Fruit fly (Drosophila melanogaster) whole organism, wandering third instar larva: ENCODE measurements around the gene TTLL3B.
A peak's percentile ranks its signal among the peaks of the same experiment; 100 is the strongest.

Experiments used
- Abd-B ChIP-seq: fragments of >200 bp; optimal IDR thresholded peaks from 2 replicates; lab custom pipeline; 2017; ENCODE audit warnings: missing biosample characterization, missing genetic modification characterization
- CG32264 ChIP-seq: fragments of 200-800 bp; sonication (Bioruptor generic); optimal IDR thresholded peaks from 2 replicates; lab custom pipeline; 2016; ENCODE audit warnings: missing biosample characterization, missing genetic modification characterization
- CG9705 ChIP-seq: fragments of 200-800 bp; sonication (Bioruptor generic); optimal IDR thresholded peaks from 2 replicates; lab custom pipeline; 2018; ENCODE audit warnings: missing biosample characterization, mild to moderate bottlenecking, missing genetic modification characterization
- CrebA ChIP-seq: fragments of 200-800 bp; sonication (Bioruptor generic); optimal IDR thresholded peaks from 2 replicates; lab custom pipeline; 2016; ENCODE audit warnings: missing biosample characterization, mild to moderate bottlenecking, missing genetic modification characterization, borderline replicate concordance
- Dfd ChIP-seq: fragments of >200 bp; optimal IDR thresholded peaks from 2 replicates; lab custom pipeline; 2017; ENCODE audit warnings: missing biosample characterization, missing genetic modification characterization
- HLH106 ChIP-seq: fragments of 200-800 bp; optimal IDR thresholded peaks from 3 replicates; lab custom pipeline; 2019; ENCODE audit warnings: missing biosample characterization, mild to moderate bottlenecking, missing genetic modification characterization, moderate library complexity
- Hnf4 ChIP-seq: fragments of 200-800 bp; sonication (Bioruptor generic); optimal IDR thresholded peaks from 2 replicates; lab custom pipeline; 2016; ENCODE audit warnings: missing biosample characterization, mild to moderate bottlenecking, missing genetic modification characterization
- Hr78 ChIP-seq: fragments of >200 bp; optimal IDR thresholded peaks from 2 replicates; lab custom pipeline; 2017; ENCODE audit warnings: missing biosample characterization, missing genetic modification characterization
- Hr83 ChIP-seq: fragments of 200-300 bp; sonication (Bioruptor generic); optimal IDR thresholded peaks from 2 replicates; lab custom pipeline; 2016; ENCODE audit warnings: missing biosample characterization, mild to moderate bottlenecking, missing genetic modification characterization, moderate library complexity; ENCODE audit not compliant: poor library complexity, severe bottlenecking
- Mio ChIP-seq: sonication (Bioruptor generic); optimal IDR thresholded peaks from 2 replicates; lab custom pipeline; 2016; ENCODE audit warnings: missing biosample characterization, missing genetic modification characterization
- Myc ChIP-seq: fragments of >200 bp; optimal IDR thresholded peaks from 2 replicates; lab custom pipeline; 2017
- N ChIP-seq: fragments of >200 bp; optimal IDR thresholded peaks from 2 replicates; lab custom pipeline; 2018; ENCODE audit warnings: missing biosample characterization, missing external identifiers, missing genetic modification characterization
- OdsH ChIP-seq: fragments of 200-800 bp; sonication (Bioruptor generic); optimal IDR thresholded peaks from 2 replicates; lab custom pipeline; 2016; ENCODE audit warnings: missing biosample characterization, mild to moderate bottlenecking, missing genetic modification characterization
- Sp1 ChIP-seq: fragments of 200-800 bp; sonication (Bioruptor generic); optimal IDR thresholded peaks from 3 replicates; lab custom pipeline; 2019; ENCODE audit warnings: missing biosample characterization, mild to moderate bottlenecking, missing genetic modification characterization, moderate library complexity
- Vsx2 ChIP-seq: fragments of 200-300, 225-300 bp; sonication (Bioruptor generic); optimal IDR thresholded peaks from 2 replicates; lab custom pipeline; 2018; ENCODE audit warnings: missing biosample characterization, missing genetic modification characterization; ENCODE audit not compliant: partially characterized antibody
- br ChIP-seq: fragments of 200-800 bp; sonication (Bioruptor generic); optimal IDR thresholded peaks from 2 replicates; lab custom pipeline; 2016; ENCODE audit warnings: missing biosample characterization, missing genetic modification characterization
- brk ChIP-seq: fragments of 200-800 bp; sonication (Bioruptor generic); optimal IDR thresholded peaks from 2 replicates; lab custom pipeline; 2016; ENCODE audit warnings: missing biosample characterization, mild to moderate bottlenecking, missing genetic modification characterization
- dl ChIP-seq, 2 experiments: fragments of 175-275, 200-275 bp in 1 of 2; fragments of 200-275 bp in 1 of 2; sonication (Bioruptor generic); optimal IDR thresholded peaks; lab custom pipeline; 2018; ENCODE audit warnings: mild to moderate bottlenecking in 2 of 2, missing biosample characterization in 2 of 2, missing genetic modification characterization in 2 of 2, moderate library complexity in 2 of 2; ENCODE audit not compliant: partially characterized antibody in 2 of 2, insufficient read depth in 1 of 2
- dmrt93B ChIP-seq: fragments of 200-800 bp; sonication (Bioruptor generic); optimal IDR thresholded peaks from 2 replicates; lab custom pipeline; 2018; ENCODE audit warnings: missing biosample characterization, mild to moderate bottlenecking, missing genetic modification characterization
- dsf ChIP-seq: sonication (Bioruptor generic); optimal IDR thresholded peaks from 2 replicates; lab custom pipeline; 2016; ENCODE audit warnings: missing biosample characterization, missing genetic modification characterization, borderline replicate concordance
- ey ChIP-seq: fragments of 200-800 bp; sonication (Bioruptor generic); optimal IDR thresholded peaks from 2 replicates; lab custom pipeline; 2016; ENCODE audit warnings: missing biosample characterization, missing genetic modification characterization
- foxo ChIP-seq, 2 experiments: fragments of 200-800 bp; sonication (Bioruptor generic); optimal IDR thresholded peaks; 2 replicates in 1 of 2; 3 replicates in 1 of 2; lab custom pipeline; 2016 to 2017; ENCODE audit warnings: missing biosample characterization in 2 of 2, missing genetic modification characterization in 2 of 2
- fru ChIP-seq: fragments of 200-800 bp; sonication (Bioruptor generic); optimal IDR thresholded peaks from 3 replicates; lab custom pipeline; 2016; ENCODE audit warnings: missing biosample characterization, mild to moderate bottlenecking, missing genetic modification characterization
- h ChIP-seq: fragments of 200-800 bp; sonication (Bioruptor generic); optimal IDR thresholded peaks from 3 replicates; lab custom pipeline; 2016; ENCODE audit warnings: missing biosample characterization, mild to moderate bottlenecking, missing genetic modification characterization
- jim ChIP-seq: fragments of 175-275, 200-325 bp; sonication (Bioruptor generic); optimal IDR thresholded peaks from 2 replicates; lab custom pipeline; 2016; ENCODE audit warnings: missing biosample characterization, mild to moderate bottlenecking, missing genetic modification characterization
- lola ChIP-seq: fragments of >200 bp; optimal IDR thresholded peaks from 2 replicates; lab custom pipeline; 2017; ENCODE audit warnings: missing biosample characterization, missing genetic modification characterization
- pan ChIP-seq: fragments of >200 bp; optimal IDR thresholded peaks from 2 replicates; lab custom pipeline; 2017
- psq ChIP-seq: fragments of 200-800 bp; sonication (Bioruptor generic); optimal IDR thresholded peaks from 3 replicates; lab custom pipeline; 2017; ENCODE audit warnings: missing biosample characterization, mild to moderate bottlenecking, missing genetic modification characterization, moderate library complexity
- rgr ChIP-seq: fragments of 200-800 bp; sonication (Bioruptor generic); optimal IDR thresholded peaks from 3 replicates; lab custom pipeline; 2016; ENCODE audit warnings: missing biosample characterization, mild to moderate bottlenecking, missing genetic modification characterization
- sage ChIP-seq: fragments of 200-800 bp; sonication (Bioruptor generic); optimal IDR thresholded peaks from 2 replicates; lab custom pipeline; 2016; ENCODE audit warnings: missing biosample characterization, mild to moderate bottlenecking, missing genetic modification characterization
- tai ChIP-seq: sonication (Bioruptor generic); optimal IDR thresholded peaks from 2 replicates; lab custom pipeline; 2016; ENCODE audit warnings: missing biosample characterization, missing genetic modification characterization
- usp ChIP-seq: fragments of >200 bp; optimal IDR thresholded peaks from 2 replicates; lab custom pipeline; 2017; ENCODE audit warnings: missing biosample characterization, missing genetic modification characterization
- woc ChIP-seq: sonication (Bioruptor generic); optimal IDR thresholded peaks from 2 replicates; lab custom pipeline; 2016; ENCODE audit warnings: missing biosample characterization, mild to moderate bottlenecking, missing genetic modification characterization

TTLL3B gene

DNA sequence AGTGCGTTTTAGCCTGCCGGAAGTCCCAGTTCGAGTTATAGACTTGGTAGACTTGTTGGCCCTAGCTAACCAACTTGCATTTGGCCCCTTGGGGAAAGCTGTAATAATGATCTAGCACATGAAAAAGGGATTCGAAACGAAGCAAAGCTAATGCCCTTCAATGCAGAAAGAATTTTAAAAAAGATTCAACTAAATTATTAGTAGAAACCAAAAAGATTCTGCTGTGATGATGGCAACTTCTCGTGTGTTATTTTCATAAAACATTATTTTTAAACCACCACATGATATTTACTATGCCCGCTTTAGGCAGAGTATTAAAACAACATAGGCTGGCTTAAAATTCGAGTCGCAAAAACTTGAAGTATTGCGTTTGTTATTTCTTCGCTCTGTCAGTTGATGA, 40.6 kb upstream of the TTLL3B start:
- TF ChIP-seq h (GFP tag; lab: Kevin White, UChicago) = peak; percentile 2
- no peak for TF ChIP-seq Myc (lab: Kevin White, UChicago)
- TF ChIP-seq dl (GFP tag; optimal IDR thresholded peaks at IDR 0.05; lab: Kevin White, UChicago; ENCODE audit: insufficient read depth in 1 of 2, partially characterized antibody in 2 of 2) = no peak
- no peak for TF ChIP-seq dsf (GFP tag; lab: Kevin White, UChicago)

DNA sequence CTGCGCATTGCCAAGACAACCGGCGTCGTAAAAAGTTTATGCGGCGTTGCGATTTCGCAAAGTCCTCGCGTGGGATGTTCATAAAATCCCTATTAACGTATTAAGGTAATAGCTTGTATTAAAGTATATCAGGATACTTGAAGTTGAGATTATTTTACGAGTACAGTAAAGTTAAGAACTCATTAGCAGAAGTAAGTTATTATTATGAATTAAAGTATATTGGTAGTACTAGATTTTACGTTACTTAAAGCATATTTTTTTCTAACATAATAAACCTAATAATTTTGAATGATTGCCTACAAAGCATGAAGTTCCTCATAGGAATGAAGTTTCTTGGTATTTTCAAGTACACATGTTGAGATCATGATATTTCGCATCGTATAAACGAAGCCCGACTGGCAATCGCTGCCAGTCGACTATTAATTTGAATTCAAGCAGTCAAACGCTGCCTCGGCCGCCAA, 38.8 kb upstream of the TTLL3B start:
- TF ChIP-seq CG9705 (GFP tag; lab: Kevin White, UChicago) = peak; percentile 18
- TF ChIP-seq woc (GFP tag; lab: Kevin White, UChicago) = peak; percentile 35
- peak; percentile 40 for TF ChIP-seq psq
- no peak for TF ChIP-seq tai (GFP tag; lab: Kevin White, UChicago)
- TF ChIP-seq ey (GFP tag; lab: Kevin White, UChicago) = peak; percentile 23
- TF ChIP-seq OdsH (GFP tag; lab: Kevin White, UChicago) = peak; percentile 45
- TF ChIP-seq HLH106 (tag; lab: Kevin White, UChicago) = peak; percentile 52
- no peak for TF ChIP-seq Myc (lab: Kevin White, UChicago)
- peak; percentile 37 for TF ChIP-seq br (GFP tag; lab: Kevin White, UChicago)
- TF ChIP-seq rgr (GFP tag; lab: Kevin White, UChicago) = peak; percentile 24
- TF ChIP-seq Sp1 (GFP tag; lab: Kevin White, UChicago) = peak; percentile 65
- no peak for TF ChIP-seq dmrt93B (GFP tag; lab: Kevin White, UChicago)
- peak; percentile 65 for TF ChIP-seq h (GFP tag; lab: Kevin White, UChicago)
- TF ChIP-seq lola = no peak
- TF ChIP-seq fru = peak; percentile 49
- no peak for TF ChIP-seq usp (GFP tag; lab: Kevin White, UChicago)
- TF ChIP-seq Hnf4 = no peak
- peak in 1 of 2 experiments; percentile 56 for TF ChIP-seq foxo (GFP tag; optimal IDR thresholded peaks at IDR 0.05; lab: Kevin White, UChicago)
- no peak for TF ChIP-seq jim

DNA sequence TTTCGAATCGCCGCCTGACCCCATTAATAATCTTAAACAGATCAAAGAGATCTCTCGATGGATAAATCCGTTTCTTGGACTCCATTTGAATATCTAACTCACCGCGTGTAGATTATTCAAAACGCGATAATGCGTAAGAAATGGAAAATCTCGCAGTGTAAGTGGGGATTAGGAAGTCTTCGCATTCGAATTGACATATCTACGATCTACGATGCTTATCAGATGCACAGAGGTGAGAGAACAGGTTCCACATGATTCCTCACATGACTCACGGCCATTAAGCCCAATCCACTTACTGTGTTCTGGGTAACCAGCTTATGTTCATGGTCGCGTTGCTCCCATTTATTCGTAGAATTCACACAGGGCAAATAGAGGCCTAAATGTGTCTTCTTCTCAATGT, 36.4 kb upstream of the TTLL3B start:
- TF ChIP-seq dmrt93B (GFP tag; lab: Kevin White, UChicago) (no peak), Hnf4 (no peak), Dfd (no peak), Abd-B (GFP tag; lab: Kevin White, UChicago) (no peak), dsf (GFP tag; lab: Kevin White, UChicago) (no peak), Sp1 (GFP tag; lab: Kevin White, UChicago) (no peak), Mio (GFP tag; lab: Kevin White, UChicago) (no peak), CG9705 (GFP tag; lab: Kevin White, UChicago) (no peak), rgr (GFP tag; lab: Kevin White, UChicago) (no peak), h (GFP tag; lab: Kevin White, UChicago) (no peak), HLH106 (tag; lab: Kevin White, UChicago) (no peak), brk (GFP tag; lab: Kevin White, UChicago) (no peak), CG32264 (GFP tag; lab: Kevin White, UChicago) (no peak), lola (no peak), sage (GFP tag; lab: Kevin White, UChicago) (no peak), N (GFP tag; lab: Kevin White, UChicago) (no peak), Hr78 (GFP tag; lab: Kevin White, UChicago) (no peak)

- TF ChIP-seq dmrt93B (GFP tag; lab: Kevin White, UChicago) (peak; percentile 31), lola (no peak), psq (peak; percentile 51), h (GFP tag; lab: Kevin White, UChicago) (peak; percentile 63), pan (lab: Kevin White, UChicago) (no peak), HLH106 (tag; lab: Kevin White, UChicago) (peak; percentile 68), Sp1 (GFP tag; lab: Kevin White, UChicago) (peak; percentile 52), dl (GFP tag; optimal IDR thresholded peaks at IDR 0.05; lab: Kevin White, UChicago; ENCODE audit: insufficient read depth in 1 of 2, partially characterized antibody in 2 of 2) (no peak), jim (no peak), fru (peak; percentile 71), CG32264 (GFP tag; lab: Kevin White, UChicago) (peak; percentile 14), ey (GFP tag; lab: Kevin White, UChicago) (peak; percentile 63), N (GFP tag; lab: Kevin White, UChicago) (no peak), Hr83 (GFP tag; lab: Kevin White, UChicago) (no peak), Vsx2 (GFP tag; lab: Kevin White, UChicago) (no peak), CrebA (GFP tag; lab: Kevin White, UChicago) (no peak), Hnf4 (peak; percentile 48), br (GFP tag; lab: Kevin White, UChicago) (peak; percentile 70), foxo (GFP tag; optimal IDR thresholded peaks at IDR 0.05; lab: Kevin White, UChicago) (peak in 1 of 2 experiments; percentile 59), sage (GFP tag; lab: Kevin White, UChicago) (no peak), tai (GFP tag; lab: Kevin White, UChicago) (no peak), Dfd (no peak), OdsH (GFP tag; lab: Kevin White, UChicago) (peak; percentile 60), rgr (GFP tag; lab: Kevin White, UChicago) (peak; percentile 66)
These were observed 34.3 kb upstream of the TTLL3B start for dm6 chr2L:6698387-6698786.
